Fruit fly (Drosophila melanogaster): ENCODE measurements around the gene CG32486.

The CG32486 gene

DNA sequence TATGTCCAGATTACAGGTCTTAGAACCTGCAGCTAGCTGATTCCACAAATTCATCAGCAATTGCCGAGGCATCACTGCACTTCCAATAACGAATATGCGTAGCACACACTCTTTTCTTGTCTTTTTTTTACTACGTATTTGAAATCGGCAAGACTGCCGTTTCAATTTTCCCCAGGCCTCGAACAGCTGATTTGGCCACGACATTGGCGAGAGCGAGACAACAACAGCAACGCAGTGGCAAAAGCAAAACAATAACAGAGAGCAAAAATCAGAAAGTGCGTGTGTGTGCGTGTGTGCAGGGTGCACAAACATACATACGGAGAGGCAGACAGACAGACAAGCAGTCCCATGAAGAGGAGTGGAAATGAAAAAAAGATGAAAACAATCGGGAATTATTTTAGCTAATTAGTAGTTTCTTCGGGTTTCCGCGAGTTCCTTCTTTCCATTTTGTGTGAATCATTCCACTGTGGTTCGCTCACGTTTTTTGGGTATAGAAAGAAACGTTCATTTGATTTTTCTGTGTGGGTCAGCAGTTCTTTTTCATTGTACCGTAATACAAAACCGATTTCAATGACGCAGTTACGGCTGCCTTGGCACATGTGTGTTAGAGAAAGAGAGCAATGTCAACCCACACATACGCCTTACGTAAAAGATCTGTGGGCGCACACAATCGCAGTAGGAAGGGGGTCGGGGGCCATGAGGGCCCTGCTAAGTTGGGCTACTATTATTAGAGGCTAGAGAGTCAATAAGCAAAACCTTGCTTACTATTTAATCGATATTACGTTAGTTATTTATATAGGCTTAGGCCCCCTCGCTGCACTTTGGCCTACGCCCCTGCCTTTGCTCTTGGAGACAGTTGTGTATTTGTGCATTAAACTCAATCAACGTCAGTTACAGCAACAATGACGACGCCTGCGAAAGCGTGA is 10.3 kb downstream of the CG32486 start (continued):
- TF ChIP-seq sob (GFP tag; IDR thresholded peaks at IDR 0.05) (peak; percentile 99), H2.0 (GFP tag; IDR thresholded peaks at IDR 0.05) (peak; percentile 99), CG15696 (tag; optimal IDR thresholded peaks at IDR 0.05) (peak; percentile 94), NfI (GFP tag; optimal IDR thresholded peaks at IDR 0.05) (peak; percentile 97), MESR4 (GFP tag; optimal IDR thresholded peaks at IDR 0.05) (peak; percentile 66), Eip74EF (GFP tag; optimal IDR thresholded peaks at IDR 0.05) (peak in 1 of 2 experiments; percentile 94), NC2α (GFP tag; optimal IDR thresholded peaks at IDR 0.05) (peak; percentile 98), tna (GFP tag; IDR thresholded peaks at IDR 0.05; ENCODE audit: partially characterized antibody) (no peak), inv (GFP tag; IDR thresholded peaks at IDR 0.05; ENCODE audit: partially characterized antibody) (no peak), CG3847 (GFP tag; IDR thresholded peaks at IDR 0.05) (peak; percentile 99), CG14441 (GFP tag; IDR thresholded peaks at IDR 0.05) (peak; percentile 99), CG15514 (GFP tag; optimal IDR thresholded peaks at IDR 0.05) (peak; percentile 95), gcm (GFP tag; optimal IDR thresholded peaks at IDR 0.05) (peak; percentile 97), CG11247 (GFP tag; IDR thresholded peaks at IDR 0.05) (peak; percentile 99), CG14667 (GFP tag; IDR thresholded peaks at IDR 0.05) (peak; percentile 99), CTCF (GFP tag; optimal IDR thresholded peaks at IDR 0.05) (peak; percentile 65), da (GFP tag; optimal IDR thresholded peaks at IDR 0.05) (peak; percentile 95), Jarid2 (GFP tag; optimal IDR thresholded peaks at IDR 0.05) (peak; percentile 87), GATAe (GFP tag; conservative IDR thresholded peaks at IDR 0.05) (peak; percentile 97), CG10979 (tag; optimal IDR thresholded peaks at IDR 0.05) (peak; percentile 95), ttk (GFP tag; IDR thresholded peaks at IDR 0.05) (peak; percentile 99), insv (GFP tag; optimal IDR thresholded peaks at IDR 0.05) (peak; percentile 72 to 74), nmo (GFP tag; optimal IDR thresholded peaks at IDR 0.05) (peak; percentile 97), nerfin-1 (tag; optimal IDR thresholded peaks at IDR 0.05) (peak; percentile 94), lola (GFP tag; optimal IDR thresholded peaks at IDR 0.05) (peak in 1 of 3 experiments; percentile 93), unc-4 (GFP tag; IDR thresholded peaks at IDR 0.05; ENCODE audit: partially characterized antibody) (peak; percentile 31; the same call in 1 of the 2 replicates), Taf1 (GFP tag; IDR thresholded peaks at IDR 0.05) (peak; percentile 99), CG2678 (tag; optimal IDR thresholded peaks at IDR 0.05) (peak; percentile 98), pho (GFP tag; optimal IDR thresholded peaks at IDR 0.05) (peak; percentile 99), Ptx1 (GFP tag; IDR thresholded peaks at IDR 0.05) (peak; percentile 100), disco-r (GFP tag; optimal IDR thresholded peaks at IDR 0.05) (peak; percentile 96), C15 (GFP tag; IDR thresholded peaks at IDR 0.05) (peak; percentile 98), CG6254 (GFP tag; optimal IDR thresholded peaks at IDR 0.05) (peak; percentile 91), Xrp1 (GFP tag; IDR thresholded peaks at IDR 0.05) (peak; percentile 99), Six4 (GFP tag; optimal IDR thresholded peaks at IDR 0.05) (peak; percentile 96), tup (GFP tag; optimal IDR thresholded peaks at IDR 0.05) (peak; percentile 98), croc (GFP tag; conservative IDR thresholded peaks at IDR 0.05) (peak; percentile 98), sqz (GFP tag; optimal IDR thresholded peaks at IDR 0.05) (peak; percentile 86), CG12155 (GFP tag; optimal IDR thresholded peaks at IDR 0.05) (peak; percentile 98), CG11504 (tag; optimal IDR thresholded peaks at IDR 0.05) (peak; percentile 97), Rfx (GFP tag; IDR thresholded peaks at IDR 0.05) (peak; percentile 100), Camta (GFP tag; optimal IDR thresholded peaks at IDR 0.05) (peak; percentile 98), CG9437 (GFP tag; optimal IDR thresholded peaks at IDR 0.05) (peak; percentile 97), shn (GFP tag; optimal IDR thresholded peaks at IDR 0.05) (peak; percentile 98), dimm (GFP tag; IDR thresholded peaks at IDR 0.05) (peak; percentile 98), CG10267 (tag; optimal IDR thresholded peaks at IDR 0.05) (peak; percentile 88), CG18764 (GFP tag; optimal IDR thresholded peaks at IDR 0.05) (peak; percentile 96), cas (GFP tag; IDR thresholded peaks at IDR 0.05) (peak; percentile 97)

Data from whole organism, embryonic.